Fruit fly (Drosophila melanogaster): ENCODE results near the gene Ada2b.
A peak's percentile ranks its signal among the peaks of the same experiment; 100 is the strongest.

Gene Ada2b

dm6 chr3R:8190866-8191265, 49.4 kb downstream of the Ada2b start (continued):
- TF ChIP-seq Stat92E (GFP tag; optimal IDR thresholded peaks at IDR 0.05) = no peak
- peak; percentile 98 for TF ChIP-seq ewg (GFP tag; optimal IDR thresholded peaks at IDR 0.05)
- TF ChIP-seq aop (GFP tag; IDR thresholded peaks at IDR 0.05) = peak; percentile 24; the same call in 1 of the 2 replicates
- no peak for TF ChIP-seq CG12942 (GFP tag; optimal IDR thresholded peaks at IDR 0.05)
- TF ChIP-seq Hr78 (GFP tag; optimal IDR thresholded peaks at IDR 0.05) = peak in 1 of 2 experiments; percentile 12
- TF ChIP-seq unpg (GFP tag; optimal IDR thresholded peaks at IDR 0.05) = no peak
- no peak for TF ChIP-seq Oaz (GFP tag; IDR thresholded peaks at IDR 0.05)
- no peak for TF ChIP-seq CG7928 (GFP tag; optimal IDR thresholded peaks at IDR 0.05)
- peak in 1 of 2 experiments; percentile 88 for TF ChIP-seq Dfd (GFP tag; optimal IDR thresholded peaks at IDR 0.05)
- TF ChIP-seq corto (GFP tag; optimal IDR thresholded peaks at IDR 0.05) = no peak
- no peak for TF ChIP-seq dysf (GFP tag; IDR thresholded peaks at IDR 0.05)
- TF ChIP-seq sob (GFP tag; IDR thresholded peaks at IDR 0.05) = 0 out of 2 replicates have a peak, but pooled peaks have one; percentile 24
- no peak for TF ChIP-seq Ravus (GFP tag; IDR thresholded peaks at IDR 0.05)
- no peak for TF ChIP-seq ranshi (GFP tag; IDR thresholded peaks at IDR 0.05)
- no peak for TF ChIP-seq CG9437 (GFP tag; optimal IDR thresholded peaks at IDR 0.05)
- TF ChIP-seq schlank (tag; optimal IDR thresholded peaks at IDR 0.05) = no peak
- no peak for TF ChIP-seq pum (GFP tag; optimal IDR thresholded peaks at IDR 0.05)
- no peak for TF ChIP-seq PHDP (tag; optimal IDR thresholded peaks at IDR 0.05)
- TF ChIP-seq fd3F (GFP tag; optimal IDR thresholded peaks at IDR 0.05) = no peak
- TF ChIP-seq gro (GFP tag; optimal IDR thresholded peaks at IDR 0.05) = no peak
- no peak for TF ChIP-seq CG1603 (tag; optimal IDR thresholded peaks at IDR 0.05)
- TF ChIP-seq CG17829 (tag; optimal IDR thresholded peaks at IDR 0.05) = peak; percentile 44
- no peak for TF ChIP-seq tin (GFP tag; optimal IDR thresholded peaks at IDR 0.05)
- TF ChIP-seq CG8089 (GFP tag; optimal IDR thresholded peaks at IDR 0.05) = no peak
- TF ChIP-seq CG6272 (GFP tag; IDR thresholded peaks at IDR 0.05) = no peak
- no peak for TF ChIP-seq da (GFP tag; optimal IDR thresholded peaks at IDR 0.05)
- TF ChIP-seq crc (GFP tag; optimal IDR thresholded peaks at IDR 0.05) = no peak
- TF ChIP-seq zen (tag; optimal IDR thresholded peaks at IDR 0.05) = peak; percentile 57
- no peak for TF ChIP-seq pnt (GFP tag; optimal IDR thresholded peaks at IDR 0.05)
- TF ChIP-seq emc (GFP tag; optimal IDR thresholded peaks at IDR 0.05) = no peak
- 0 out of 3 replicates have a peak, but pooled peaks have one; percentile 30 for TF ChIP-seq CG6791 (GFP tag; IDR thresholded peaks at IDR 0.05; ENCODE audit: partially characterized antibody)
- no peak for TF ChIP-seq luna (GFP tag; optimal IDR thresholded peaks at IDR 0.05)
- no peak for TF ChIP-seq CG11696 (GFP tag; IDR thresholded peaks at IDR 0.05)
- TF ChIP-seq CG2199 (GFP tag; IDR thresholded peaks at IDR 0.05) = peak; percentile 77; the same call in 1 of the 3 replicates
- no peak for TF ChIP-seq bab2 (GFP tag; optimal IDR thresholded peaks at IDR 0.05)
- no peak for TF ChIP-seq CG4404 (GFP tag; IDR thresholded peaks at IDR 0.05)
- no peak for TF ChIP-seq CG18262 (tag; optimal IDR thresholded peaks at IDR 0.05)
- peak; percentile 99 for TF ChIP-seq Nf-YB (GFP tag; optimal IDR thresholded peaks at IDR 0.05)
- TF ChIP-seq CG11398 (GFP tag; optimal IDR thresholded peaks at IDR 0.05) = no peak
- TF ChIP-seq Nf-YC (tag; optimal IDR thresholded peaks at IDR 0.05) = peak; percentile 99
- no peak for TF ChIP-seq z (GFP tag; IDR thresholded peaks at IDR 0.05)
- TF ChIP-seq CG16863 (GFP tag; optimal IDR thresholded peaks at IDR 0.05) = no peak
- TF ChIP-seq sens (GFP tag) = peak; percentile 16
- no peak for TF ChIP-seq bigmax (GFP tag; optimal IDR thresholded peaks at IDR 0.05)
- TF ChIP-seq Hand (GFP tag; optimal IDR thresholded peaks at IDR 0.05) = no peak
- no peak for TF ChIP-seq CG18764 (GFP tag; optimal IDR thresholded peaks at IDR 0.05)
- TF ChIP-seq Spps (tag; optimal IDR thresholded peaks at IDR 0.05) = no peak
- peak; percentile 99 for TF ChIP-seq CG31365 (tag; optimal IDR thresholded peaks at IDR 0.05)
- TF ChIP-seq CG13424 (tag; optimal IDR thresholded peaks at IDR 0.05) = no peak
- peak; percentile 48; the same call in 2 of the 3 replicates for TF ChIP-seq Opbp (GFP tag; IDR thresholded peaks at IDR 0.05; ENCODE audit: partially characterized antibody)
- TF ChIP-seq CG7357 (GFP tag; IDR thresholded peaks at IDR 0.05) = no peak

All from whole organism, embryonic.